Worm (Caenorhabditis elegans) whole organism, L4 larva: ENCODE data around the gene tbc-17.
A peak's percentile ranks its signal among the peaks of the same experiment; 100 is the strongest.

Source experiments
- D1046.2 ChIP-seq: fragments of 200-800 bp; sonication (Bioruptor generic); IDR thresholded peaks from 2 replicates; pipeline ENCODE4 v1.3.6; 2022; ENCODE audit warnings: missing genetic modification characterization, missing compliant biosample characterization
- F37D6.2 ChIP-seq: sonication (generic microtip); optimal IDR thresholded peaks from 2 replicates; lab custom pipeline; 2016; ENCODE audit warnings: mild to moderate bottlenecking, missing genetic modification characterization, missing compliant biosample characterization
- T20F7.1 ChIP-seq: fragments of 200-800 bp; sonication (Bioruptor generic); optimal IDR thresholded peaks from 2 replicates; lab custom pipeline; 2018; ENCODE audit warnings: mild to moderate bottlenecking, missing genetic modification characterization, missing compliant biosample characterization
- T26A8.4 ChIP-seq: fragments of 200-800 bp; sonication (Bioruptor generic); IDR thresholded peaks from 2 replicates; pipeline ENCODE4 v1.3.6; 2022; ENCODE audit warnings: missing genetic modification characterization, missing compliant biosample characterization
- Y48G9A.11 ChIP-seq: fragments of 200-800 bp; sonication (Bioruptor generic); IDR thresholded peaks from 2 replicates; pipeline ENCODE4 v1.3.6; 2022; ENCODE audit warnings: missing genetic modification reagents, missing genetic modification characterization, missing compliant biosample characterization
- ZK546.5 ChIP-seq, 2 experiments: sonication (generic microtip); optimal IDR thresholded peaks; 2 replicates each; lab custom pipeline; 2017; ENCODE audit warnings: missing biosample characterization in 2 of 2, missing genetic modification characterization in 2 of 2
- aha-1 ChIP-seq: fragments of 150-350 bp; peaks from one replicate; lab custom pipeline; 2014; ENCODE audit warnings: missing biosample characterization, missing genetic modification characterization
- aly-2 ChIP-seq: sonication (generic microtip); optimal IDR thresholded peaks from 2 replicates; lab custom pipeline; 2018; ENCODE audit warnings: missing biosample characterization, missing genetic modification characterization
- arid-1 ChIP-seq: fragments of 200-800 bp; sonication (Bioruptor generic); conservative IDR thresholded peaks from 2 replicates; pipeline ENCODE4 v1.3.6; 2022; ENCODE audit warnings: missing genetic modification reagents, missing genetic modification characterization, missing compliant biosample characterization
- ces-1 ChIP-seq: fragments of 150-350 bp; sonication (generic microtip); optimal IDR thresholded peaks from 4 replicates; lab custom pipeline; 2014; ENCODE audit warnings: missing biosample characterization, missing genetic modification reagents, missing genetic modification characterization
- ctbp-1 ChIP-seq: fragments of 200-800 bp; sonication (Bioruptor generic); IDR thresholded peaks from 2 replicates; pipeline ENCODE4 v1.3.6; 2022; ENCODE audit warnings: missing genetic modification reagents, missing genetic modification characterization, missing compliant biosample characterization
- daf-16 ChIP-seq, 3 experiments: sonication (generic microtip); optimal IDR thresholded peaks; 2 replicates each; lab custom pipeline; 2016 to 2017; ENCODE audit warnings: missing genetic modification characterization in 3 of 3, missing genetic modification reagents in 3 of 3, mild to moderate bottlenecking in 2 of 3, missing compliant biosample characterization in 2 of 3, missing biosample characterization in 1 of 3, moderate library complexity in 1 of 3
- dmd-9 ChIP-seq: fragments of 200-800 bp; sonication (Bioruptor generic); IDR thresholded peaks from 2 replicates; pipeline ENCODE4 v1.3.6; 2022; ENCODE audit warnings: missing genetic modification reagents, missing genetic modification characterization, missing compliant biosample characterization
- egl-43 ChIP-seq: fragments of 200-800 bp; sonication (Bioruptor generic); IDR thresholded peaks from 2 replicates; pipeline ENCODE4 v1.3.6; 2022; ENCODE audit warnings: missing genetic modification reagents, missing genetic modification characterization, missing compliant biosample characterization
- fos-1 ChIP-seq: fragments of 150-350 bp; optimal IDR thresholded peaks from 2 replicates; lab custom pipeline; 2014; ENCODE audit warnings: missing biosample characterization, missing genetic modification characterization
- gei-8 ChIP-seq: fragments of 200-800 bp; sonication (Bioruptor generic); optimal IDR thresholded peaks from 2 replicates; lab custom pipeline; 2018; ENCODE audit warnings: mild to moderate bottlenecking, missing genetic modification characterization, missing compliant biosample characterization
- hif-1 ChIP-seq, 2 experiments: sonication (generic microtip); optimal IDR thresholded peaks; 2 replicates each; lab custom pipeline; 2016 to 2017; ENCODE audit warnings: missing compliant biosample characterization in 2 of 2, missing genetic modification characterization in 2 of 2, missing genetic modification reagents in 2 of 2, missing genotype in 2 of 2, mild to moderate bottlenecking in 1 of 2
- hlh-11 ChIP-seq: fragments of 200-800 bp; sonication (Bioruptor generic); optimal IDR thresholded peaks from 2 replicates; lab custom pipeline; 2018; ENCODE audit warnings: mild to moderate bottlenecking, missing genetic modification characterization, missing compliant biosample characterization
- hmg-1.1 ChIP-seq: fragments of 200-800 bp; sonication (Bioruptor generic); IDR thresholded peaks from 2 replicates; pipeline ENCODE4 v1.3.6; 2022; ENCODE audit warnings: missing genetic modification reagents, missing genetic modification characterization, missing compliant biosample characterization
- lin-1 ChIP-seq: fragments of 200-800 bp; sonication (Bioruptor generic); IDR thresholded peaks from 2 replicates; pipeline ENCODE4 v1.3.6; 2022; ENCODE audit warnings: missing genetic modification reagents, missing genetic modification characterization, missing compliant biosample characterization
- lin-13 ChIP-seq: fragments of 150-350 bp; optimal IDR thresholded peaks from 2 replicates; lab custom pipeline; 2014; ENCODE audit warnings: missing biosample characterization, missing genetic modification reagents, missing genetic modification characterization
- lsy-2 ChIP-seq, 2 experiments: fragments of 150-350 bp in 1 of 2; sonication (generic microtip) in 1 of 2; optimal IDR thresholded peaks; 2 replicates each; lab custom pipeline; 2014 to 2017; ENCODE audit warnings: missing biosample characterization in 2 of 2, missing genetic modification characterization in 2 of 2
- madf-9 ChIP-seq: fragments of 200-800 bp; sonication (Bioruptor generic); conservative IDR thresholded peaks from 2 replicates; pipeline ENCODE4 v1.3.6; 2022; ENCODE audit warnings: missing genetic modification reagents, missing genetic modification characterization, missing compliant biosample characterization
- mep-1 ChIP-seq: fragments of 150-350 bp; sonication (generic microtip); optimal IDR thresholded peaks from 3 replicates; lab custom pipeline; 2014; ENCODE audit warnings: missing biosample characterization, missing genetic modification characterization
- nhr-10 ChIP-seq: fragments of 150-350 bp; optimal IDR thresholded peaks from 2 replicates; lab custom pipeline; 2014; ENCODE audit warnings: missing biosample characterization, missing genetic modification characterization
- nhr-111 ChIP-seq: fragments of 200-800 bp; sonication (Bioruptor generic); optimal IDR thresholded peaks from 2 replicates; lab custom pipeline; 2018; ENCODE audit warnings: mild to moderate bottlenecking, missing genetic modification characterization, missing compliant biosample characterization
- nhr-25 ChIP-seq: sonication (generic microtip); optimal IDR thresholded peaks from 2 replicates; lab custom pipeline; 2017; ENCODE audit warnings: missing genetic modification characterization, mild to moderate bottlenecking, missing compliant biosample characterization, antibody characterized with exemption, moderate library complexity, borderline replicate concordance; ENCODE audit not compliant: insufficient read depth
- nhr-28 ChIP-seq: fragments of 150-350 bp; optimal IDR thresholded peaks from 2 replicates; lab custom pipeline; 2014; ENCODE audit warnings: missing biosample characterization, missing genetic modification characterization
- nhr-6 ChIP-seq: fragments of 150-350 bp; optimal IDR thresholded peaks from 2 replicates; lab custom pipeline; 2014; ENCODE audit warnings: missing biosample characterization, missing genetic modification characterization
- nhr-76 ChIP-seq: fragments of 150-350 bp; optimal IDR thresholded peaks from 2 replicates; lab custom pipeline; 2014; ENCODE audit warnings: missing biosample characterization, missing genetic modification characterization
- pha-4 ChIP-seq, 2 experiments: fragments of 150-350 bp in 1 of 2; fragments of 200-800 bp in 1 of 2; sonication (Bioruptor generic) in 1 of 2; IDR thresholded peaks in 1 of 2; optimal IDR thresholded peaks in 1 of 2; 2 replicates each; pipeline versions ENCODE4 v1.3.6 to Lab custom; 2014 to 2022; ENCODE audit warnings: missing genetic modification characterization in 2 of 2, missing genetic modification reagents in 2 of 2, missing biosample characterization in 1 of 2, missing compliant biosample characterization in 1 of 2
- saeg-2 ChIP-seq: fragments of 200-800 bp; sonication (Bioruptor generic); IDR thresholded peaks from 2 replicates; pipeline ENCODE4 v1.3.6; 2022; ENCODE audit warnings: missing genetic modification reagents, missing genetic modification characterization, missing compliant biosample characterization
- sdz-12 ChIP-seq: fragments of 200-800 bp; sonication (Bioruptor generic); optimal IDR thresholded peaks from 2 replicates; lab custom pipeline; 2018; ENCODE audit warnings: mild to moderate bottlenecking, missing genetic modification characterization, missing compliant biosample characterization
- set-16 ChIP-seq: fragments of 200-800 bp; sonication (Bioruptor generic); IDR thresholded peaks from 2 replicates; pipeline ENCODE4 v1.3.6; 2022; ENCODE audit warnings: missing genetic modification reagents, missing genetic modification characterization, missing compliant biosample characterization
- snpc-1.2 ChIP-seq: fragments of 200-800 bp; sonication (Bioruptor generic); IDR thresholded peaks from 2 replicates; pipeline ENCODE4 v1.3.6; 2022; ENCODE audit warnings: missing genetic modification reagents, missing genetic modification characterization, missing compliant biosample characterization
- spr-3 ChIP-seq: fragments of 200-800 bp; sonication (Bioruptor generic); optimal IDR thresholded peaks from 2 replicates; lab custom pipeline; 2018; ENCODE audit warnings: mild to moderate bottlenecking, missing genetic modification characterization, missing compliant biosample characterization
- tra-1 ChIP-seq: fragments of 200-800 bp; sonication (Bioruptor generic); IDR thresholded peaks from 2 replicates; pipeline ENCODE4 v1.3.6; 2022; ENCODE audit warnings: missing genetic modification reagents, missing genetic modification characterization, missing compliant biosample characterization
- unc-39 ChIP-seq: sonication (generic microtip); optimal IDR thresholded peaks from 2 replicates; lab custom pipeline; 2017; ENCODE audit warnings: missing biosample characterization, missing genetic modification characterization
- zag-1 ChIP-seq: fragments of 150-350 bp; optimal IDR thresholded peaks from 2 replicates; lab custom pipeline; 2014; ENCODE audit warnings: missing biosample characterization, missing genetic modification characterization
- zip-11 ChIP-seq: fragments of 200-800 bp; sonication (Bioruptor generic); IDR thresholded peaks from 2 replicates; pipeline ENCODE4 v1.3.6; 2022; ENCODE audit warnings: missing genetic modification characterization, missing compliant biosample characterization
- ztf-11 ChIP-seq: fragments of 150-350 bp; optimal IDR thresholded peaks from 2 replicates; lab custom pipeline; 2014; ENCODE audit warnings: missing biosample characterization, missing genetic modification characterization
- ztf-7 ChIP-seq: fragments of 150-350 bp; optimal IDR thresholded peaks from 2 replicates; lab custom pipeline; 2014; ENCODE audit warnings: missing biosample characterization, missing genetic modification characterization

tbc-17 gene

ce11 chrII:12665019-12665418 is 29.2 kb upstream of the tbc-17 start:
- TF ChIP-seq nhr-6 (tag; lab: Kevin White, UChicago): no peak
- TF ChIP-seq F37D6.2: peak; percentile 30
- TF ChIP-seq set-16: 0 out of 2 replicates have a peak, but pooled peaks have one; percentile 23
- no peak for TF ChIP-seq mep-1
- TF ChIP-seq tra-1: no peak
- TF ChIP-seq nhr-76: no peak
- TF ChIP-seq T20F7.1 (GFP tag; lab: Kevin White, UChicago): no peak
- TF ChIP-seq saeg-2: no peak
- TF ChIP-seq dmd-9: no peak
- no peak for TF ChIP-seq unc-39 (tag; lab: Kevin White, UChicago)
- no peak for TF ChIP-seq zip-11 (GFP tag; lab: Robert Waterston, UW)
- no peak for TF ChIP-seq arid-1 (GFP tag; lab: Robert Waterston, UW)
- TF ChIP-seq gei-8 (GFP tag; lab: Kevin White, UChicago): no peak
- TF ChIP-seq snpc-1.2 (GFP tag; lab: Robert Waterston, UW): no peak
- TF ChIP-seq spr-3 (GFP tag; lab: Kevin White, UChicago): no peak
- TF ChIP-seq sdz-12 (GFP tag; lab: Kevin White, UChicago): no peak
- no peak for TF ChIP-seq zag-1 (tag; lab: Kevin White, UChicago)
- no peak for TF ChIP-seq aly-2 (tag; lab: Kevin White, UChicago)
- 0 out of 2 replicates have a peak, but pooled peaks have one; percentile 5 for TF ChIP-seq D1046.2
- TF ChIP-seq hmg-1.1 (GFP tag; lab: Robert Waterston, UW): peak; percentile 63
- TF ChIP-seq nhr-25 (tag; lab: Kevin White, UChicago): no peak

- 0 out of 2 replicates have a peak, but pooled peaks have one; percentile 24 for TF ChIP-seq madf-9 (GFP tag; lab: Robert Waterston, UW)
- peak; percentile 62 for TF ChIP-seq aha-1 (tag; lab: Kevin White, UChicago)
- TF ChIP-seq Y48G9A.11: 0 out of 2 replicates have a peak, but pooled peaks have one; percentile 50
- TF ChIP-seq nhr-76: no peak
- no peak for TF ChIP-seq daf-16 (GFP tag; optimal IDR thresholded peaks at IDR 0.05; lab: Kevin White, UChicago)
- TF ChIP-seq daf-16 (tag; optimal IDR thresholded peaks at IDR 0.05; lab: Kevin White, UChicago): no peak
- TF ChIP-seq ZK546.5 (tag; optimal IDR thresholded peaks at IDR 0.05; lab: Kevin White, UChicago): no peak
- TF ChIP-seq egl-43 (GFP tag; lab: Robert Waterston, UW): no peak
- no peak for TF ChIP-seq fos-1 (tag; lab: Kevin White, UChicago)
- peak; percentile 52; the same call in 1 of the 2 replicates for TF ChIP-seq set-16
- TF ChIP-seq ctbp-1 (GFP tag; lab: Robert Waterston, UW): no peak
- TF ChIP-seq tra-1: peak; percentile 91
- TF ChIP-seq lin-1 (GFP tag; lab: Robert Waterston, UW): no peak
- TF ChIP-seq lsy-2 (tag; optimal IDR thresholded peaks at IDR 0.05; lab: Kevin White, UChicago): no peak
- no peak for TF ChIP-seq ces-1 (GFP tag; lab: Kevin White, UChicago)
- no peak for TF ChIP-seq nhr-111 (GFP tag; lab: Kevin White, UChicago)
- no peak for TF ChIP-seq T26A8.4 (GFP tag; lab: Robert Waterston, UW)
- no peak for TF ChIP-seq F37D6.2
- no peak for TF ChIP-seq hif-1 (tag; optimal IDR thresholded peaks at IDR 0.05; lab: Kevin White, UChicago)
- TF ChIP-seq nhr-28: no peak
- TF ChIP-seq ztf-7 (tag; lab: Kevin White, UChicago): no peak
- no peak for TF ChIP-seq hlh-11
- TF ChIP-seq pha-4 (GFP tag; IDR thresholded peaks at IDR 0.05; lab: Robert Waterston, UW): no peak
- TF ChIP-seq pha-4 (tag; optimal IDR thresholded peaks at IDR 0.05; lab: Kevin White, UChicago): no peak
- no peak for TF ChIP-seq nhr-10 (tag; lab: Kevin White, UChicago)
- no peak for TF ChIP-seq gei-8 (GFP tag; lab: Kevin White, UChicago)
- no peak for TF ChIP-seq T20F7.1 (GFP tag; lab: Kevin White, UChicago)
- no peak for TF ChIP-seq mep-1
- peak; percentile 24 for TF ChIP-seq lin-13 (GFP tag; lab: Kevin White, UChicago)
- TF ChIP-seq ztf-11: no peak
Measured at ce11 chrII:12666042-12666441, 28.2 kb upstream of the tbc-17 start.
